Worm (Caenorhabditis elegans) whole organism, L4/young adult: Measurements from ENCODE around the gene col-187.

Experiments
- W03F9.2 ChIP-seq: fragments of 150-350 bp; optimal IDR thresholded peaks from 2 replicates; lab custom pipeline; 2014; ENCODE audit warnings: missing biosample characterization, missing genetic modification characterization
- dao-5 ChIP-seq: sonication (generic microtip); optimal IDR thresholded peaks from 2 replicates; lab custom pipeline; 2016; ENCODE audit warnings: missing genotype, missing genetic modification characterization, moderate library complexity, missing compliant biosample characterization
- him-1 ChIP-seq: sonication (generic microtip); optimal IDR thresholded peaks from 2 replicates; lab custom pipeline; 2016; ENCODE audit warnings: missing genotype, missing genetic modification reagents, missing genetic modification characterization, missing compliant biosample characterization

col-187 gene

ce11 chrX:16117176-16117575 is 44.5 kb downstream of the col-187 start:
- TF ChIP-seq him-1 (tag; lab: Kevin White, UChicago) (no peak), dao-5 (no peak), W03F9.2 (tag; lab: Kevin White, UChicago) (no peak)

ce11 chrX:16117618-16118017 is 44.9 kb downstream of the col-187 start:
- TF ChIP-seq W03F9.2 (tag; lab: Kevin White, UChicago) (no peak), dao-5 (no peak), him-1 (tag; lab: Kevin White, UChicago) (no peak)

- TF ChIP-seq him-1 (tag; lab: Kevin White, UChicago) (no peak), W03F9.2 (tag; lab: Kevin White, UChicago) (no peak), dao-5 (no peak)
These were observed 49.9 kb downstream of the col-187 start for ce11 chrX:16122628-16123027.

ce11 chrX:16124290-16124689 is 51.6 kb downstream of the col-187 start:
- TF ChIP-seq W03F9.2 (tag; lab: Kevin White, UChicago) (no peak), dao-5 (no peak)
